Fruit fly (Drosophila melanogaster): ENCODE data around the gene Vha26.

DNA sequence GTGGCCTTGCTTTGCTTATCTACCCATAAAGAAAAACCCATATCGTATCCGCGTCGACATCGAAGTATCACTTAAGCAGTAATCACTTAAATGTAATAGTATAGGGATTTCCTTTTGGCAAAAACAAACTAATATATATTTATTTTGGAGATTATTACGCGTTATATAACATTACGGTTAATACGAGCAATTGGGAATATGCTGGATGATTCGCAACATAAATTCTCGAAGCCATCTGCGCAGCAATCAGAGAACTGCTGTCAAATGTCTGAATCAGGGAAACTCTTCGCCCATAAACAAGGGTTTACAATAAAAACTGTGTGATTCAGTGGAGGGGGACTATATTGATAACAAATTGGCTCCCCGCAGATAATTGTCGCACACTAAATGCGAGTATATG is 19.1 kb downstream of the Vha26 start:
- TF ChIP-seq CG14965 (GFP tag; optimal IDR thresholded peaks at IDR 0.05; ENCODE audit: borderline replicate concordance) (no peak), CG30403 (GFP tag; optimal IDR thresholded peaks at IDR 0.05) (no peak), CG16779 (GFP tag; IDR thresholded peaks at IDR 0.05) (no peak)

Data from whole organism, embryonic.